Worm (Caenorhabditis elegans) whole organism, L1 larva: Measurements from ENCODE around the gene exos-4.2.

Experiments used
- Y116A8C.19 ChIP-seq: sonication (generic microtip); optimal IDR thresholded peaks from 2 replicates; lab custom pipeline; 2016; ENCODE audit warnings: missing compliant biosample characterization, missing genetic modification characterization, borderline replicate concordance
- ama-1 ChIP-seq: fragments of 150-350 bp; optimal IDR thresholded peaks from 2 replicates; lab custom pipeline; 2014
- nhr-11 ChIP-seq: fragments of 150-350 bp; optimal IDR thresholded peaks from 2 replicates; lab custom pipeline; 2014; ENCODE audit warnings: missing biosample characterization, missing genetic modification characterization
- nhr-77 ChIP-seq: fragments of 150-350 bp; optimal IDR thresholded peaks from 2 replicates; lab custom pipeline; 2014; ENCODE audit warnings: missing biosample characterization, missing genetic modification characterization
- sup-37 ChIP-seq: fragments of 200-800 bp; sonication (Bioruptor generic); optimal IDR thresholded peaks from 2 replicates; lab custom pipeline; 2018; ENCODE audit warnings: mild to moderate bottlenecking, missing genetic modification characterization, missing compliant biosample characterization
- unc-30 ChIP-seq: sonication (generic microtip); optimal IDR thresholded peaks from 2 replicates; lab custom pipeline; 2017; ENCODE audit warnings: missing biosample characterization, missing genetic modification characterization
- unc-62 ChIP-seq: fragments of 150-350 bp; optimal IDR thresholded peaks from 2 replicates; lab custom pipeline; 2014; ENCODE audit warnings: missing biosample characterization, missing genetic modification reagents, missing genetic modification characterization
- xbp-1 ChIP-seq: sonication (generic microtip); optimal IDR thresholded peaks from 2 replicates; lab custom pipeline; 2016; ENCODE audit warnings: missing genetic modification characterization, missing compliant biosample characterization

ce11 chrIII:869869-870268, 9.9 kb downstream of the exos-4.2 start, which contains the start of gene T24C4.2:
- TF ChIP-seq nhr-11 (no peak), unc-62 (GFP tag; lab: Kevin White, UChicago) (no peak), Y116A8C.19 (no peak), sup-37 (GFP tag; lab: Kevin White, UChicago) (no peak), unc-30 (tag; lab: Kevin White, UChicago) (no peak), xbp-1 (tag; lab: Kevin White, UChicago) (no peak), nhr-77 (tag; lab: Kevin White, UChicago) (no peak), ama-1 (lab: Kevin White, UChicago) (no peak)
